Worm (Caenorhabditis elegans) whole organism, L4/young adult: Measurements from ENCODE around the gene fmo-3.

ENCODE experiments used
- W03F9.2 ChIP-seq: fragments of 150-350 bp; optimal IDR thresholded peaks from 2 replicates; lab custom pipeline; 2014; ENCODE audit warnings: missing biosample characterization, missing genetic modification characterization
- dao-5 ChIP-seq: sonication (generic microtip); optimal IDR thresholded peaks from 2 replicates; lab custom pipeline; 2016; ENCODE audit warnings: missing genotype, missing genetic modification characterization, moderate library complexity, missing compliant biosample characterization
- him-1 ChIP-seq: sonication (generic microtip); optimal IDR thresholded peaks from 2 replicates; lab custom pipeline; 2016; ENCODE audit warnings: missing genotype, missing genetic modification reagents, missing genetic modification characterization, missing compliant biosample characterization

DNA sequence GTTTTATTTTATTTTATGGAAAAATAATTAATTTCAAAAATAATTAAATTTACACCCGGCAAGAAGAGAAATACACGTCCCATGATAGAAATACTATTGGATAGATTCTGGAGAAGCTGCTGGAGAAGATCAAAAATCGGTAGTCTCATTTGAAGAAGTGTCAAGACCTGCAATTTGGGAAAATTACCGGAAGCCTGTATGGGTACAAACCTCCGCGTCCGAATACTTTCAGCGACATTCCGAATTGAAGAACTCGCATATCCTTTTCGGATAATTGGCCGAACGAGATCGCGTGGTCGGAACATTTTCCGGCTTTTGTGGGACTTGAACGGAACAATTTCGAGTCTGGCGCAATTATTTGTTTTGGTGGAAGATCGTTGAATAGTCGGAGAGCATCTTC lies 14.0 kb downstream of the fmo-3 start:
- TF ChIP-seq W03F9.2 (tag; lab: Kevin White, UChicago) (no peak), him-1 (tag; lab: Kevin White, UChicago) (no peak), dao-5 (no peak)
